Worm (Caenorhabditis elegans): ENCODE data around the gene pals-37.

The pals-37 gene

DNA sequence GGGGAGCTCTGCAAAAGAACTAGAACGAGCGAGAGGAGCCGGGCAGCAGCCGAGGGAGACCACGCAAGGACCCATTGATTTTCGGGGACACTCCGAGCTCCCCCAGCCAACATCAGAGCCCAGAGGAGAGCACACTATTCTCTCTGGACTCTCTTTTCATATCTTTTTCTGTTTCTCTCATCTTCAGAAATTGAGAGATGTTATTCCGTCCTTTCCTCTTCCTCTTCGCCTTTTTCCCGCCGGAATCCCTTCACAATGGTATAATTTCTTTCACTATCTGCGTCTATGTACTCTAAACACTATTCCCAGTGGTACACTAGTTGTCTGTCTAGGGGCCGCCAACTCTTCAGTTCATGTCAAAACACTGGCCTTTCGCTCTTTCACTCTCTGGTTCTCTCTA, 24.1 kb upstream of the pals-37 start:
- TF ChIP-seq ceh-83 (GFP tag; optimal IDR thresholded peaks at IDR 0.05) (no peak), unc-39 (tag; optimal IDR thresholded peaks at IDR 0.05) (peak; percentile 18), ztf-11 (tag; optimal IDR thresholded peaks at IDR 0.05) (peak; percentile 61), flh-1 (GFP tag; optimal IDR thresholded peaks at IDR 0.05) (no peak), ham-2 (GFP tag; optimal IDR thresholded peaks at IDR 0.05) (no peak), tbx-8 (GFP tag; optimal IDR thresholded peaks at IDR 0.05) (no peak), nhr-237 (tag; optimal IDR thresholded peaks at IDR 0.05) (no peak), snpc-4 (tag; optimal IDR thresholded peaks at IDR 0.05) (no peak), ces-1 (GFP tag; optimal IDR thresholded peaks at IDR 0.05) (peak; percentile 83), lin-13 (tag; optimal IDR thresholded peaks at IDR 0.05) (no peak), drap-1 (GFP tag; optimal IDR thresholded peaks at IDR 0.05) (peak; percentile 1), sptf-1 (tag; optimal IDR thresholded peaks at IDR 0.05) (peak; percentile 26), M03D4.4 (tag; optimal IDR thresholded peaks at IDR 0.05) (peak; percentile 38), cnd-1 (tag; optimal IDR thresholded peaks at IDR 0.05) (no peak), mep-1 (tag; optimal IDR thresholded peaks at IDR 0.05) (peak; percentile 66), bed-3 (GFP tag; optimal IDR thresholded peaks at IDR 0.05) (no peak), ceh-43 (GFP tag; optimal IDR thresholded peaks at IDR 0.05) (no peak), blmp-1 (tag; optimal IDR thresholded peaks at IDR 0.05) (no peak), pha-4 (tag; optimal IDR thresholded peaks at IDR 0.05) (peak; percentile 62), mls-2 (tag; optimal IDR thresholded peaks at IDR 0.05) (peak; percentile 25), lsy-2 (tag; optimal IDR thresholded peaks at IDR 0.05) (peak; percentile 20), sem-2 (GFP tag; optimal IDR thresholded peaks at IDR 0.05) (no peak), nhr-76 (tag; optimal IDR thresholded peaks at IDR 0.05) (no peak), ceh-39 (tag; optimal IDR thresholded peaks at IDR 0.05) (no peak), unc-62 (GFP tag; optimal IDR thresholded peaks at IDR 0.05) (peak; percentile 93), nhr-2 (tag; optimal IDR thresholded peaks at IDR 0.05) (no peak), hlh-1 (tag; optimal IDR thresholded peaks at IDR 0.05) (peak; percentile 49), elt-1 (tag; optimal IDR thresholded peaks at IDR 0.05; ENCODE audit: borderline replicate concordance, insufficient read depth) (no peak), unc-120 (tag; optimal IDR thresholded peaks at IDR 0.05; ENCODE audit: poor library complexity, severe bottlenecking) (peak; percentile 87)

DNA sequence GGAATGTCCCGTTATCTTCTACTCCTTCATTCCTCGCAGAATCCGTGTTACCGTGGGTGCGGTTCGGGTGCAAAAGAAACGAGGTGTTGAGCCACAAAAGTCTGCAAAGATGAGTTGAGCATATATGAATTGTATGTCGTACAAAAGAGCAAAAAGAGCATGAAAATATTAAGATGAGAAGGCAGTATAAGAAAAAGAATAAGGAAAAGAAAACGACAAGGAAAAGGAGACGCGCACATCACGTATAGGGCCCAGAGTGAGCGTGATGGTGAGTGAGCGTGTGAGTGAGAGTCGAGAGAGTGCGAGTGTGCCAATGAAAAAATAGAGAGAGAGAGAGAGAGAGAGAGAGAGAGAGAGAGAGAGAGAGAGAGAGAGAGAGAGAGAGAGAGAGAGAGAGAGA, 21.6 kb upstream of the pals-37 start, which contains the start of gene egl-10:
Gene egl-10, minus strand, starts transcription at position 101 of the 400 bp plus-strand sequence.
- TF ChIP-seq nhr-237 (tag; optimal IDR thresholded peaks at IDR 0.05) (no peak), unc-39 (tag; optimal IDR thresholded peaks at IDR 0.05) (no peak), bed-3 (GFP tag; optimal IDR thresholded peaks at IDR 0.05) (no peak), cnd-1 (tag; optimal IDR thresholded peaks at IDR 0.05) (peak; percentile 6)

DNA sequence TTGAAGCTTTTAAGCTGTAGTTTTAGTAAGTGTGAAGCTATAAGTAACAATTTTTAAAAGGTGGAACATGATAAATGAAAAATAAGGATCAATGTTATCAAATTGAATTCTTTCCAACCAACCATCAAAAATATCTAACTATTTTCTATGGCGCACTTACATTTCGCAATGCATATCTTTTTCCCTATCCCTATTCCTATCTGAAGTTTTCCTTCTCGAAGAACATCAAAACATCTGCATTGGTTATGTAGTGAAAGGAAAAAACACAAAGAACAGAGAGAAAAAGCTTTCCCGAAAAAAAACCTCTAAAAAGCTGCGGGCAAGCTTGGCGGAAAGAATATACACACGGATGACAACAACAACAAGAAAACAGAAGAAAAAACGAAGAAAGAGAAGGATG, 19.3 kb upstream of the pals-37 start:
- no peak for TF ChIP-seq sptf-1 (tag; optimal IDR thresholded peaks at IDR 0.05)
- TF ChIP-seq lin-32 (GFP tag; optimal IDR thresholded peaks at IDR 0.05) = no peak
- no peak for TF ChIP-seq elt-1 (tag; optimal IDR thresholded peaks at IDR 0.05; ENCODE audit: borderline replicate concordance, insufficient read depth)
- no peak for TF ChIP-seq ceh-39 (tag; optimal IDR thresholded peaks at IDR 0.05)
- no peak for TF ChIP-seq nhr-237 (tag; optimal IDR thresholded peaks at IDR 0.05)
- TF ChIP-seq lsy-2 (tag; optimal IDR thresholded peaks at IDR 0.05) = no peak
- no peak for TF ChIP-seq ces-1 (GFP tag; optimal IDR thresholded peaks at IDR 0.05)
- TF ChIP-seq tbx-8 (GFP tag; optimal IDR thresholded peaks at IDR 0.05) = no peak
- TF ChIP-seq unc-120 (tag; optimal IDR thresholded peaks at IDR 0.05; ENCODE audit: poor library complexity, severe bottlenecking) = no peak
- TF ChIP-seq nhr-76 (tag; optimal IDR thresholded peaks at IDR 0.05) = no peak
- TF ChIP-seq zip-8 (tag; optimal IDR thresholded peaks at IDR 0.05) = no peak
- no peak for TF ChIP-seq ceh-83 (GFP tag; optimal IDR thresholded peaks at IDR 0.05)
- no peak for TF ChIP-seq snpc-4 (tag; optimal IDR thresholded peaks at IDR 0.05)
- no peak for TF ChIP-seq hlh-1 (tag; optimal IDR thresholded peaks at IDR 0.05)
- no peak for TF ChIP-seq blmp-1 (tag; optimal IDR thresholded peaks at IDR 0.05)
- no peak for TF ChIP-seq nhr-2 (tag; optimal IDR thresholded peaks at IDR 0.05)
- no peak for TF ChIP-seq ham-2 (GFP tag; optimal IDR thresholded peaks at IDR 0.05)
- no peak for TF ChIP-seq bed-3 (GFP tag; optimal IDR thresholded peaks at IDR 0.05)
- TF ChIP-seq mep-1 (tag; optimal IDR thresholded peaks at IDR 0.05) = no peak
- TF ChIP-seq mls-2 (tag; optimal IDR thresholded peaks at IDR 0.05) = no peak

DNA sequence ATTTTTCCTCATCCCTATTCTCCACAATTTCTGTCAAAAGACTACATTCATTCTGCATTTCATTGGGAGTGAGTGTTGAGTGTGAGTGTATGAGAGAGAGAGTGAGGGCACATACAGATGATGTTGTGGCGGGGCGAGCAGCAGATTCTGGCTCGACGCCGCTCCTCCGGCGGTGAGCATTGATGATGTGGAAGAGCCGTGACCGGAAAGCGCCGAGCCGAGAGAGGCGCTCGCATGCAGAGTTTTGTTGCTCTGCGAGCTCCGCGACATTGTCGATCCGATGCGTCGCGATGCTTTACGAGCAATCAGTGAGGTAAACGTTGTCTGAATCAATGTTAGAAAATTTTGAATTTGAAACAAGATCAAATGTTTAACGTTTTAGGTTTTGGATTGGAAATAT, 14.4 kb upstream of the pals-37 start:
- TF ChIP-seq sptf-1 (tag; optimal IDR thresholded peaks at IDR 0.05) (no peak), lsy-2 (tag; optimal IDR thresholded peaks at IDR 0.05) (no peak), snpc-4 (tag; optimal IDR thresholded peaks at IDR 0.05) (no peak), pha-4 (tag; optimal IDR thresholded peaks at IDR 0.05) (no peak), unc-120 (tag; optimal IDR thresholded peaks at IDR 0.05; ENCODE audit: poor library complexity, severe bottlenecking) (no peak)

Data from whole organism, mixed stage, embryonic.